Fruit fly (Drosophila melanogaster) whole organism, embryonic: ENCODE results near the gene CG8206.
A peak's percentile ranks its signal among the peaks of the same experiment; 100 is the strongest.

Source experiments
- Atf6 ChIP-seq: fragments of 200-800 bp; sonication (Bioruptor generic); IDR thresholded peaks from 2 replicates; pipeline ENCODE4 v1.3.6; 2022; ENCODE audit warnings: missing biosample characterization, missing genetic modification characterization
- CG11247 ChIP-seq: fragments of 200-800 bp; sonication (Bioruptor generic); IDR thresholded peaks from 2 replicates; pipeline ENCODE4 v1.3.6; 2022; ENCODE audit warnings: missing biosample characterization, missing genetic modification characterization
- CG12236 ChIP-seq: fragments of 200-800 bp; sonication (Bioruptor generic); optimal IDR thresholded peaks from 2 replicates; lab custom pipeline; 2016; ENCODE audit warnings: missing biosample characterization, missing genetic modification characterization
- CG12391 ChIP-seq: fragments of 200-800 bp; sonication (Bioruptor generic); optimal IDR thresholded peaks from 3 replicates; lab custom pipeline; 2018; ENCODE audit warnings: missing biosample characterization, mild to moderate bottlenecking, missing genetic modification characterization, moderate library complexity
- CG13123 ChIP-seq: fragments of 200-800 bp; sonication (Bioruptor generic); optimal IDR thresholded peaks from 2 replicates; lab custom pipeline; 2016; ENCODE audit warnings: missing biosample characterization, missing genetic modification characterization
- CG14050 ChIP-seq: fragments of 200-800 bp; sonication (Bioruptor generic); IDR thresholded peaks from 3 replicates; pipeline ENCODE4 v1.3.6; 2022; ENCODE audit warnings: missing biosample characterization, missing genetic modification characterization
- CG14441 ChIP-seq: fragments of 200-800 bp; sonication (Bioruptor generic); IDR thresholded peaks from 2 replicates; pipeline ENCODE4 v1.3.6; 2022; ENCODE audit warnings: missing biosample characterization, missing genetic modification characterization
- CG16863 ChIP-seq: fragments of 200-800 bp; sonication (Bioruptor generic); optimal IDR thresholded peaks from 3 replicates; lab custom pipeline; 2016; ENCODE audit warnings: missing biosample characterization, missing genetic modification characterization
- CG17359 ChIP-seq: fragments of 200-800 bp; sonication (Bioruptor generic); optimal IDR thresholded peaks from 3 replicates; lab custom pipeline; 2018; ENCODE audit warnings: missing biosample characterization, mild to moderate bottlenecking, missing genetic modification characterization, moderate library complexity
- CG17829 ChIP-seq: fragments of 200-800 bp; optimal IDR thresholded peaks from 2 replicates; lab custom pipeline; 2019; ENCODE audit warnings: missing biosample characterization, mild to moderate bottlenecking, missing genetic modification characterization, moderate library complexity
- CG17912 ChIP-seq: fragments of 200-800 bp; sonication (Bioruptor generic); optimal IDR thresholded peaks from 2 replicates; lab custom pipeline; 2018; ENCODE audit warnings: missing biosample characterization, mild to moderate bottlenecking, missing genetic modification characterization
- CG18011 ChIP-seq: fragments of 200-800 bp; sonication (Bioruptor generic); optimal IDR thresholded peaks from 2 replicates; lab custom pipeline; 2017; ENCODE audit warnings: missing biosample characterization, missing genetic modification characterization, mild to moderate bottlenecking, moderate library complexity, missing genotype
- CG18619 ChIP-seq: fragments of 200-800 bp; sonication (Bioruptor generic); optimal IDR thresholded peaks from 3 replicates; lab custom pipeline; 2017; ENCODE audit warnings: missing biosample characterization, mild to moderate bottlenecking, missing genetic modification characterization
- CG2129 ChIP-seq: fragments of 200-800 bp; sonication (Bioruptor generic); IDR thresholded peaks from 2 replicates; pipeline ENCODE4 v1.3.6; 2022; ENCODE audit warnings: missing biosample characterization, missing genetic modification characterization; ENCODE audit not compliant: partially characterized antibody
- CG2199 ChIP-seq: fragments of 200-800 bp; sonication (Bioruptor generic); IDR thresholded peaks from 3 replicates; pipeline ENCODE4 v1.3.6; 2022; ENCODE audit warnings: missing biosample characterization, missing genetic modification characterization
- CG4360 ChIP-seq: fragments of 200-800 bp; sonication (Bioruptor generic); IDR thresholded peaks from 2 replicates; pipeline ENCODE4 v1.3.6; 2022; ENCODE audit warnings: missing biosample characterization, missing genetic modification characterization
- CG43689 ChIP-seq: fragments of 200-800 bp; sonication (Bioruptor generic); IDR thresholded peaks from 2 replicates; pipeline ENCODE4 v1.3.6; 2022; ENCODE audit warnings: missing biosample characterization, missing genetic modification characterization
- CG5245 ChIP-seq: fragments of 200-800 bp; sonication (Bioruptor generic); optimal IDR thresholded peaks from 3 replicates; lab custom pipeline; 2016; ENCODE audit warnings: missing biosample characterization, missing genetic modification characterization
- CG6854 ChIP-seq: fragments of 200-800 bp; sonication (Bioruptor generic); optimal IDR thresholded peaks from 3 replicates; lab custom pipeline; 2017; ENCODE audit warnings: missing biosample characterization, mild to moderate bottlenecking, missing genetic modification characterization
- Dfd ChIP-seq, 2 experiments: fragments of >200 bp; optimal IDR thresholded peaks; 2 replicates each; lab custom pipeline; 2017; ENCODE audit warnings: missing biosample characterization in 2 of 2, missing genetic modification characterization in 2 of 2
- HLH54F ChIP-seq: fragments of 200-800 bp; sonication (Bioruptor generic); optimal IDR thresholded peaks from 3 replicates; lab custom pipeline; 2016; ENCODE audit warnings: missing biosample characterization, missing genetic modification characterization
- HLHmδ ChIP-seq: fragments of 200-800 bp; sonication (Bioruptor generic); optimal IDR thresholded peaks from 2 replicates; lab custom pipeline; 2018; ENCODE audit warnings: missing biosample characterization, mild to moderate bottlenecking, missing genetic modification characterization, moderate library complexity
- Hr51 ChIP-seq, 2 experiments: fragments of 200-800 bp; sonication (Bioruptor generic); optimal IDR thresholded peaks; 2 replicates in 1 of 2; 3 replicates in 1 of 2; lab custom pipeline; 2016 to 2018; ENCODE audit warnings: missing biosample characterization in 2 of 2, missing genetic modification characterization in 2 of 2, mild to moderate bottlenecking in 1 of 2, moderate library complexity in 1 of 2
- Lpt ChIP-seq: fragments of >200 bp; optimal IDR thresholded peaks from 2 replicates; lab custom pipeline; 2018; ENCODE audit warnings: missing biosample characterization, missing genetic modification characterization
- NFAT ChIP-seq: fragments of 200-800 bp; sonication (Bioruptor generic); IDR thresholded peaks from 2 replicates; pipeline ENCODE4 v1.3.6; 2022; ENCODE audit warnings: missing biosample characterization, missing genetic modification characterization
- Nf-YC ChIP-seq: fragments of 200-800 bp; optimal IDR thresholded peaks from 3 replicates; lab custom pipeline; 2019; ENCODE audit warnings: missing biosample characterization, mild to moderate bottlenecking, missing genetic modification characterization, moderate library complexity
- Optix ChIP-seq: fragments of 200-800 bp; sonication (Bioruptor generic); IDR thresholded peaks from 3 replicates; pipeline ENCODE4 v1.3.6; 2022; ENCODE audit warnings: missing biosample characterization, missing genetic modification characterization
- Ptx1 ChIP-seq: fragments of 200-800 bp; sonication (Bioruptor generic); IDR thresholded peaks from 2 replicates; pipeline ENCODE4 v1.3.6; 2022; ENCODE audit warnings: missing biosample characterization, missing genetic modification characterization
- Sox100B ChIP-seq: fragments of 200-800 bp; sonication (Bioruptor generic); optimal IDR thresholded peaks from 3 replicates; lab custom pipeline; 2018; ENCODE audit warnings: missing biosample characterization, mild to moderate bottlenecking, missing genetic modification characterization
- ac ChIP-seq: fragments of 200-800 bp; sonication (Bioruptor generic); optimal IDR thresholded peaks from 3 replicates; lab custom pipeline; 2017; ENCODE audit warnings: missing biosample characterization, mild to moderate bottlenecking, missing genetic modification characterization
- ato ChIP-seq: fragments of 200-800 bp; sonication (Bioruptor generic); IDR thresholded peaks from 2 replicates; pipeline ENCODE4 v1.3.6; 2022; ENCODE audit warnings: missing biosample characterization, missing genetic modification characterization; ENCODE audit not compliant: partially characterized antibody
- bbx ChIP-seq: fragments of 200-800 bp; sonication (Bioruptor generic); IDR thresholded peaks from 2 replicates; pipeline ENCODE4 v1.3.6; 2022; ENCODE audit warnings: missing biosample characterization, missing genetic modification characterization; ENCODE audit not compliant: partially characterized antibody
- btn ChIP-seq: fragments of 200-800 bp; sonication (Bioruptor generic); optimal IDR thresholded peaks from 2 replicates; lab custom pipeline; 2016; ENCODE audit warnings: missing biosample characterization, missing genetic modification characterization
- chinmo ChIP-seq: fragments of 200-800 bp; sonication (Bioruptor generic); IDR thresholded peaks from 4 replicates; pipeline ENCODE4 v1.3.6; 2022; ENCODE audit warnings: missing biosample characterization, missing genetic modification characterization; ENCODE audit not compliant: partially characterized antibody
- disco-r ChIP-seq: fragments of 200-800 bp; sonication (Bioruptor generic); optimal IDR thresholded peaks from 2 replicates; lab custom pipeline; 2016; ENCODE audit warnings: missing biosample characterization, missing genetic modification characterization
- fd96Cb ChIP-seq: fragments of 200-800 bp; sonication (Bioruptor generic); optimal IDR thresholded peaks from 2 replicates; lab custom pipeline; 2018; ENCODE audit warnings: missing biosample characterization, mild to moderate bottlenecking, missing genetic modification characterization, moderate library complexity
- gsb-n ChIP-seq: fragments of 200-800 bp; sonication (Bioruptor generic); optimal IDR thresholded peaks from 3 replicates; lab custom pipeline; 2018; ENCODE audit warnings: missing biosample characterization, mild to moderate bottlenecking, missing genetic modification characterization
- h ChIP-seq: fragments of >200 bp; optimal IDR thresholded peaks from 2 replicates; lab custom pipeline; 2017
- lola ChIP-seq, 3 experiments: fragments of >200 bp in 2 of 3; fragments of 200-800 bp in 1 of 3; sonication (Bioruptor generic) in 1 of 3; optimal IDR thresholded peaks; 2 replicates each; lab custom pipeline; 2017 to 2019; ENCODE audit warnings: missing biosample characterization in 3 of 3, missing genetic modification characterization in 3 of 3, mild to moderate bottlenecking in 1 of 3, moderate library complexity in 1 of 3
- pho ChIP-seq: fragments of 200-800 bp; sonication (Bioruptor generic); optimal IDR thresholded peaks from 2 replicates; lab custom pipeline; 2016; ENCODE audit warnings: missing biosample characterization, missing genetic modification characterization
- psq ChIP-seq: fragments of 200-800 bp; sonication (Bioruptor generic); optimal IDR thresholded peaks from 2 replicates; lab custom pipeline; 2017; ENCODE audit warnings: missing biosample characterization, missing genetic modification characterization
- pum ChIP-seq: fragments of 200-800 bp; sonication (Bioruptor generic); optimal IDR thresholded peaks from 2 replicates; lab custom pipeline; 2016; ENCODE audit warnings: missing biosample characterization, missing genetic modification characterization
- ranshi ChIP-seq: fragments of 200-800 bp; sonication (Bioruptor generic); IDR thresholded peaks from 2 replicates; pipeline ENCODE4 v1.3.6; 2022; ENCODE audit warnings: missing biosample characterization, missing genetic modification characterization
- ro ChIP-seq: fragments of 200-800 bp; sonication (Bioruptor generic); IDR thresholded peaks from 2 replicates; pipeline ENCODE4 v1.3.6; 2022; ENCODE audit warnings: missing biosample characterization, missing genetic modification characterization
- slou ChIP-seq: fragments of 200-800 bp; sonication (Bioruptor generic); optimal IDR thresholded peaks from 3 replicates; lab custom pipeline; 2016; ENCODE audit warnings: missing biosample characterization, missing genetic modification characterization
- sob ChIP-seq: fragments of 200-800 bp; sonication (Bioruptor generic); IDR thresholded peaks from 2 replicates; pipeline ENCODE4 v1.3.6; 2022; ENCODE audit warnings: missing biosample characterization, missing genetic modification characterization
- stc ChIP-seq: fragments of 200-800 bp; sonication (Bioruptor generic); IDR thresholded peaks from 2 replicates; pipeline ENCODE4 v1.3.6; 2022; ENCODE audit warnings: missing biosample characterization, missing genetic modification characterization
- ttk ChIP-seq: fragments of 200-800 bp; sonication (Bioruptor generic); IDR thresholded peaks from 2 replicates; pipeline ENCODE4 v2.1.2; 2022; ENCODE audit warnings: missing biosample characterization, missing genetic modification characterization
- wdn ChIP-seq: fragments of 200-800 bp; sonication (Bioruptor generic); IDR thresholded peaks from 2 replicates; pipeline ENCODE4 v1.3.6; 2022; ENCODE audit warnings: missing biosample characterization, missing genetic modification characterization
- yki ChIP-seq: fragments of >200 bp; optimal IDR thresholded peaks from 3 replicates; lab custom pipeline; 2018
- zf30C ChIP-seq: fragments of 200-800 bp; sonication (Bioruptor generic); optimal IDR thresholded peaks from 3 replicates; lab custom pipeline; 2018; ENCODE audit warnings: missing biosample characterization, mild to moderate bottlenecking, missing genetic modification characterization

The CG8206 gene

DNA sequence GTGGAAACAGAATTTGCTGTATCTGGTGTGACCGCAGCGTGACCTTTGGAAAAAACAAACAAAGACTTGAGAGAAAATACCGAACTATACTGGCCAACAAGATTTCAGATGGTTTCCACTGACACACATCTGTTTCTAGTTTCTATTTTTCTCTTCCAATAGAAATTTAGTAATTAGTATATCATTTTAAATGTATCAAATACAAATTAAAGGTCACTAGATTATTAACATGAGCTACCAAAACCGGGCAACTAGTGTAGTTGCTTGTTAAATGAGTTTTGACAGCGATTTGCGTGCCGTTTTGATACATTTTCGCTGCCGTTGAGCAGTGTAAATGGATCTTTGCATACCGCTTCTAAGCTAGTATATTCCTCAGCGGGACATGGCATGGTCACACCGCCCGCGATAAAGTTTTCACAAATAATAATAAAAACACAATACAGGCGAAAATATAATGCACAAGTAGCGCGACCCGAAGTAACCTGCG, 35.3 kb upstream of the CG8206 start, which contains the start of the genes Pis and Hap40 (continued):
- TF ChIP-seq Optix (GFP tag; lab: Robert Waterston, UW), result peak; percentile 34; the same call in 1 of the 3 replicates
- TF ChIP-seq lola (GFP tag; optimal IDR thresholded peaks at IDR 0.05; lab: Kevin White, UChicago), result peak in 1 of 3 experiments; percentile 77
- peak; percentile 29; the same call in 1 of the 2 replicates for TF ChIP-seq wdn
- TF ChIP-seq CG2129 (GFP tag; lab: Robert Waterston, UW), result no peak
- TF ChIP-seq CG4360 (GFP tag; lab: Robert Waterston, UW), result no peak
- TF ChIP-seq Atf6 (GFP tag; lab: Robert Waterston, UW), result peak; percentile 45; the same call in 1 of the 2 replicates
- TF ChIP-seq Sox100B (GFP tag; lab: Kevin White, UChicago), result no peak
- TF ChIP-seq ac (GFP tag; lab: Kevin White, UChicago), result no peak
- TF ChIP-seq pho (GFP tag; lab: Kevin White, UChicago), result peak; percentile 62
- TF ChIP-seq HLHmδ (GFP tag; lab: Kevin White, UChicago), result no peak
- TF ChIP-seq CG11247 (GFP tag; lab: Robert Waterston, UW), result peak; percentile 50; the same call in 1 of the 2 replicates
- no peak for TF ChIP-seq bbx (GFP tag; lab: Robert Waterston, UW)
- TF ChIP-seq Hr51 (GFP tag; optimal IDR thresholded peaks at IDR 0.05; lab: Kevin White, UChicago), result peak; percentile 43 to 73
- TF ChIP-seq btn (GFP tag; lab: Kevin White, UChicago), result no peak
- peak; percentile 72 for TF ChIP-seq CG18619 (GFP tag; lab: Kevin White, UChicago)
- peak; percentile 57; the same call in 1 of the 2 replicates for TF ChIP-seq ttk (GFP tag; lab: Robert Waterston, UW)
- TF ChIP-seq yki (lab: Kevin White, UChicago), result no peak
- peak; percentile 0 for TF ChIP-seq zf30C
- TF ChIP-seq CG17359 (tag; lab: Kevin White, UChicago), result peak; percentile 66
- TF ChIP-seq ranshi (GFP tag; lab: Robert Waterston, UW), result 0 out of 2 replicates have a peak, but pooled peaks have one; percentile 65
- no peak for TF ChIP-seq chinmo
- TF ChIP-seq gsb-n (tag; lab: Kevin White, UChicago), result peak; percentile 45
- peak; percentile 10 for TF ChIP-seq CG5245 (GFP tag; lab: Kevin White, UChicago)
- no peak for TF ChIP-seq stc
- no peak for TF ChIP-seq CG43689
- TF ChIP-seq CG2199 (GFP tag; lab: Robert Waterston, UW), result 0 out of 3 replicates have a peak, but pooled peaks have one; percentile 29
- peak; percentile 64 for TF ChIP-seq Nf-YC
- no peak for TF ChIP-seq ato
- TF ChIP-seq psq (GFP tag; lab: Kevin White, UChicago), result peak; percentile 25
- TF ChIP-seq fd96Cb (tag; lab: Kevin White, UChicago), result peak; percentile 70
- TF ChIP-seq CG18011 (GFP tag; lab: Kevin White, UChicago), result no peak
- peak; percentile 65 for TF ChIP-seq HLH54F
- TF ChIP-seq slou (GFP tag; lab: Kevin White, UChicago), result peak; percentile 25
- TF ChIP-seq h (lab: Kevin White, UChicago), result no peak
- peak; percentile 74 for TF ChIP-seq CG14441
- no peak for TF ChIP-seq Lpt (GFP tag; lab: Kevin White, UChicago)
- TF ChIP-seq NFAT, result peak; percentile 66
- peak; percentile 22 for TF ChIP-seq CG13123 (GFP tag; lab: Kevin White, UChicago)
- no peak; the same call in 2 of the 3 replicates for TF ChIP-seq CG14050 (GFP tag; lab: Robert Waterston, UW)
- peak; percentile 80 for TF ChIP-seq CG17829 (tag; lab: Kevin White, UChicago)
- TF ChIP-seq CG16863 (GFP tag; lab: Kevin White, UChicago), result no peak
- TF ChIP-seq disco-r (GFP tag; lab: Kevin White, UChicago), result no peak
- TF ChIP-seq CG12391 (tag; lab: Kevin White, UChicago), result peak; percentile 81
- TF ChIP-seq sob (GFP tag; lab: Robert Waterston, UW), result peak; percentile 68; the same call in 1 of the 2 replicates
- no peak for TF ChIP-seq CG6854 (GFP tag; lab: Kevin White, UChicago)
- TF ChIP-seq CG17912, result no peak
- TF ChIP-seq ro (GFP tag; lab: Robert Waterston, UW), result no peak
- peak in 1 of 2 experiments; percentile 13 for TF ChIP-seq Dfd (GFP tag; optimal IDR thresholded peaks at IDR 0.05; lab: Kevin White, UChicago)
- peak; percentile 79 for TF ChIP-seq Ptx1 (GFP tag; lab: Robert Waterston, UW)
- TF ChIP-seq pum, result peak; percentile 49
- TF ChIP-seq CG12236 (GFP tag; lab: Kevin White, UChicago), result no peak
